Fruit fly (Drosophila melanogaster) whole organism, embryonic: ENCODE results near the gene a10.

Experiments used
- CG1024 ChIP-seq: fragments of 200-800 bp; sonication (Bioruptor generic); IDR thresholded peaks from 2 replicates; pipeline ENCODE4 v1.3.6; 2022; ENCODE audit warnings: missing biosample characterization, missing genetic modification characterization
- CG16813 ChIP-seq: fragments of 200-800 bp; sonication (Bioruptor generic); IDR thresholded peaks from 3 replicates; pipeline ENCODE4 v1.3.6; 2022; ENCODE audit warnings: missing biosample characterization, missing genetic modification characterization; ENCODE audit not compliant: partially characterized antibody
- CG17612 ChIP-seq: fragments of 200-800 bp; sonication (Bioruptor generic); IDR thresholded peaks from 2 replicates; pipeline ENCODE4 v1.3.6; 2022; ENCODE audit warnings: missing biosample characterization, missing genetic modification characterization
- CG2120 ChIP-seq: fragments of 200-800 bp; sonication (Bioruptor generic); optimal IDR thresholded peaks from 3 replicates; lab custom pipeline; 2016; ENCODE audit warnings: missing biosample characterization, missing genetic modification characterization
- CG30431 ChIP-seq: fragments of 200-800 bp; sonication (Bioruptor generic); optimal IDR thresholded peaks from 2 replicates; lab custom pipeline; 2017; ENCODE audit warnings: missing biosample characterization, missing genetic modification characterization
- CG7839 ChIP-seq: fragments of 200-800 bp; sonication (Bioruptor generic); optimal IDR thresholded peaks from 3 replicates; lab custom pipeline; 2018; ENCODE audit warnings: missing biosample characterization, mild to moderate bottlenecking, missing genetic modification characterization, moderate library complexity
- Trl ChIP-seq, 3 experiments: fragments of >200 bp in 2 of 3; fragments of 200-800 bp in 1 of 3; sonication (Bioruptor generic) in 1 of 3; optimal IDR thresholded peaks; 2 replicates in 1 of 3; 3 replicates in 2 of 3; lab custom pipeline; 2016 to 2017; ENCODE audit warnings: missing biosample characterization in 1 of 3, missing genetic modification characterization in 1 of 3

DNA sequence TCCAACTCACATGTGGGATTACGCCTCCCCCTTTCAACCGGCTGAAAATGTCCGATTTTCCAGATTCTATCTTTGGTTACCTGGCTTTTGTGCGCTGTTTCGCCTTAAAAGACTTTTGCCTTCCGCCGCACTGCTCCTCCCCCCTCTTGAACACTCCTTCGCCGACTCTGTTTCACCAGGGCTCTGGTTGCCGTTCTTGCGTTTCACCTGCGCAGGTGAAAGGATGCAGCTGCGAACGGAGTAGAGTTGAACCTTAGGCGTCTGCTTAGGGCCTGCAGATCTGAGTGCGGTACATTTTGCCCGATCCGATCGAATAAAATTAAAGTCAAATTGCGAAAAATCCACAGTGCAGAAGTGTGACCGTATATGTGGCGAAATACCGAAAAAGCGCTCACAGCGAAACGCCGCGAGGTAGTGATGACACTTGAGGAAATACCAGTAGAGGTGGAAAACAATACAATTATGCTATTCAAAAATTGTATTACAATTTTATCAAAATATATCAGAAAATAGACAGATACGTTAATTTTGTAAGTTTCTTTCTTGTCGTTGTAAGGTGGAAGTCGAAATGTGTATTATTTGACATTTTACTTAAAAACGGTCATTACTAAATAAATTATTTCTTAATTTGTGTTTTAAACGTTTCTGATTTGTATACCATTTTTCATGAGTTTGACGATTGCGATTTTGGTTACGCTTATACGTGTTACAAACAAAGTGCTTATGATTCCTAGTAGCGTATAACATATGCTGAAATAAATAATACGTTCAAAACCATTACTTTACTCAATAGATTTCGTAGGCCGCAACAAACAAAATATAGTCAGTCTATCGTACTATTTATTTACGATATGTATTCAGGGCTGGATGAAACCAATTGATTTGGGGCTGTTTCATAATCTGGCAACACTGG, 7.6 kb downstream of the a10 start, which contains the start of the genes CG6664 and CG7728:
- TF ChIP-seq Trl (optimal IDR thresholded peaks at IDR 0.05; lab: Kevin White, UChicago): no peak
- TF ChIP-seq Trl (GFP tag; optimal IDR thresholded peaks at IDR 0.05; lab: Kevin White, UChicago): no peak
- no peak for TF ChIP-seq CG30431 (GFP tag; lab: Kevin White, UChicago)
- no peak for TF ChIP-seq CG1024 (GFP tag; lab: Robert Waterston, UW)
- no peak for TF ChIP-seq CG17612 (GFP tag; lab: Robert Waterston, UW)
- no peak for TF ChIP-seq CG7839 (tag; lab: Kevin White, UChicago)
- peak; percentile 56; the same call in 2 of the 3 replicates for TF ChIP-seq CG16813 (GFP tag; lab: Robert Waterston, UW)
- peak; percentile 76 for TF ChIP-seq CG2120 (GFP tag; lab: Kevin White, UChicago)
